Worm (Caenorhabditis elegans): ENCODE results near the gene K05F1.9.

- no peak for TF ChIP-seq nfya-1 (tag; optimal IDR thresholded peaks at IDR 0.05)
- no peak for TF ChIP-seq unc-55 (GFP tag; optimal IDR thresholded peaks at IDR 0.05)
- no peak for TF ChIP-seq ama-1 (optimal IDR thresholded peaks at IDR 0.05)
Measured at ce11 chrII:5774879-5775278, 26.1 kb downstream of the K05F1.9 start.

Measured in whole organism, late embryonic.